Fruit fly (Drosophila melanogaster) whole organism, prepupa: ENCODE measurements around the gene Polr3I.

ENCODE experiments used
- Blimp-1 ChIP-seq: fragments of 200-800 bp; sonication (Bioruptor generic); optimal IDR thresholded peaks from 3 replicates; lab custom pipeline; 2017; ENCODE audit warnings: missing biosample characterization, missing genetic modification characterization, mild to moderate bottlenecking, moderate library complexity, missing genetic modification reagents
- CG10631 ChIP-seq: fragments of 200-800 bp; sonication (Bioruptor generic); optimal IDR thresholded peaks from 2 replicates; lab custom pipeline; 2016; ENCODE audit warnings: missing biosample characterization, missing genetic modification characterization
- CG11902 ChIP-seq: fragments of 200-800 bp; sonication (Bioruptor generic); optimal IDR thresholded peaks from 3 replicates; lab custom pipeline; 2016; ENCODE audit warnings: missing biosample characterization, missing genetic modification characterization
- CG15336 ChIP-seq: fragments of 200-800 bp; sonication (Bioruptor generic); IDR thresholded peaks from 2 replicates; pipeline ENCODE4 v1.3.6; 2022; ENCODE audit warnings: missing biosample characterization, missing genetic modification characterization
- CG1621 ChIP-seq: fragments of 200-800 bp; sonication (Bioruptor generic); optimal IDR thresholded peaks from 3 replicates; lab custom pipeline; 2018; ENCODE audit warnings: missing biosample characterization, mild to moderate bottlenecking, missing genetic modification characterization
- CG16779 ChIP-seq: fragments of 200-800 bp; sonication (Bioruptor generic); optimal IDR thresholded peaks from 3 replicates; lab custom pipeline; 2017; ENCODE audit warnings: missing biosample characterization, mild to moderate bottlenecking, missing genetic modification characterization
- CG3032 ChIP-seq: fragments of 200-800 bp; optimal IDR thresholded peaks from 2 replicates; lab custom pipeline; 2019; ENCODE audit warnings: missing biosample characterization, mild to moderate bottlenecking, missing genetic modification characterization, moderate library complexity
- CG32006 ChIP-seq: fragments of 200-800 bp; sonication (Bioruptor generic); optimal IDR thresholded peaks from 3 replicates; lab custom pipeline; 2017; ENCODE audit warnings: missing biosample characterization, mild to moderate bottlenecking, missing genetic modification characterization
- CG34406 ChIP-seq: fragments of 200-800 bp; sonication (Bioruptor generic); optimal IDR thresholded peaks from 3 replicates; lab custom pipeline; 2016; ENCODE audit warnings: missing biosample characterization, missing genetic modification characterization
- CG3919 ChIP-seq: fragments of 200-800 bp; sonication (Bioruptor generic); optimal IDR thresholded peaks from 3 replicates; lab custom pipeline; 2016; ENCODE audit warnings: missing biosample characterization, missing genetic modification characterization
- CG4318 ChIP-seq: fragments of 200-800 bp; sonication (Bioruptor generic); optimal IDR thresholded peaks from 3 replicates; lab custom pipeline; 2017; ENCODE audit warnings: missing biosample characterization, mild to moderate bottlenecking, missing genetic modification characterization
- CG6163 ChIP-seq: fragments of 200-800 bp; sonication (Bioruptor generic); IDR thresholded peaks from 3 replicates; pipeline ENCODE4 v1.3.6; 2022; ENCODE audit warnings: missing biosample characterization, missing genetic modification characterization
- CG6276 ChIP-seq: fragments of 200-800 bp; sonication (Bioruptor generic); optimal IDR thresholded peaks from 2 replicates; lab custom pipeline; 2017; ENCODE audit warnings: missing biosample characterization, mild to moderate bottlenecking, missing genetic modification characterization
- CG6792 ChIP-seq: fragments of 200-800 bp; sonication (Bioruptor generic); optimal IDR thresholded peaks from 3 replicates; lab custom pipeline; 2016; ENCODE audit warnings: missing biosample characterization, missing genetic modification characterization
- CG6808 ChIP-seq: fragments of 200-800 bp; sonication (Bioruptor generic); optimal IDR thresholded peaks from 3 replicates; lab custom pipeline; 2017; ENCODE audit warnings: missing biosample characterization, missing genetic modification characterization, mild to moderate bottlenecking, moderate library complexity, missing genetic modification reagents
- CG6854 ChIP-seq: fragments of 200-800 bp; sonication (Bioruptor generic); optimal IDR thresholded peaks from 2 replicates; lab custom pipeline; 2017; ENCODE audit warnings: missing biosample characterization, mild to moderate bottlenecking, missing genetic modification characterization
- CG8119 ChIP-seq: fragments of 200-800 bp; sonication (Bioruptor generic); IDR thresholded peaks from 3 replicates; pipeline ENCODE4 v1.3.6; 2022; ENCODE audit warnings: missing biosample characterization, missing genetic modification characterization
- CG8632 ChIP-seq: fragments of 200-800 bp; sonication (Bioruptor generic); optimal IDR thresholded peaks from 3 replicates; lab custom pipeline; 2016; ENCODE audit warnings: missing biosample characterization, missing genetic modification characterization
- CG9139 ChIP-seq: fragments of 200-800 bp; sonication (Bioruptor generic); optimal IDR thresholded peaks from 3 replicates; lab custom pipeline; 2017; ENCODE audit warnings: missing biosample characterization, mild to moderate bottlenecking, missing genetic modification characterization
- Eip78C ChIP-seq: fragments of 200-800 bp; sonication (Bioruptor generic); peaks from one replicate; lab custom pipeline; 2016; ENCODE audit warnings: missing biosample characterization, missing genetic modification characterization
- Eip93F ChIP-seq: fragments of 200-800 bp; sonication (Bioruptor generic); optimal IDR thresholded peaks from 2 replicates; lab custom pipeline; 2016; ENCODE audit warnings: missing biosample characterization, mild to moderate bottlenecking, missing genetic modification characterization
- Ets96B ChIP-seq: fragments of 200-800 bp; optimal IDR thresholded peaks from 2 replicates; lab custom pipeline; 2019; ENCODE audit warnings: missing biosample characterization, mild to moderate bottlenecking, missing genetic modification characterization, moderate library complexity
- Gug ChIP-seq: fragments of 200-800 bp; sonication (Bioruptor generic); IDR thresholded peaks from 2 replicates; pipeline ENCODE4 v1.3.6; 2022; ENCODE audit warnings: missing biosample characterization, missing genetic modification characterization
- Hr38 ChIP-seq: sonication (Bioruptor generic); optimal IDR thresholded peaks from 2 replicates; lab custom pipeline; 2016; ENCODE audit warnings: missing biosample characterization, missing genetic modification characterization
- Hr39 ChIP-seq: fragments of 200-800 bp; sonication (Bioruptor generic); optimal IDR thresholded peaks from 2 replicates; lab custom pipeline; 2016; ENCODE audit warnings: missing biosample characterization, missing genetic modification characterization
- Hr4 ChIP-seq: fragments of 200-800 bp; sonication (Bioruptor generic); optimal IDR thresholded peaks from 3 replicates; lab custom pipeline; 2016; ENCODE audit warnings: missing biosample characterization, missing genetic modification characterization
- Lpt ChIP-seq: fragments of 200-800 bp; sonication (Bioruptor generic); optimal IDR thresholded peaks from 3 replicates; lab custom pipeline; 2016; ENCODE audit warnings: missing biosample characterization, missing genetic modification characterization
- Met ChIP-seq: fragments of 200-800 bp; sonication (Bioruptor generic); optimal IDR thresholded peaks from 3 replicates; lab custom pipeline; 2016; ENCODE audit warnings: missing biosample characterization, missing genetic modification characterization
- OdsH ChIP-seq: fragments of 200-800 bp; sonication (Bioruptor generic); optimal IDR thresholded peaks from 3 replicates; lab custom pipeline; 2016; ENCODE audit warnings: missing biosample characterization, missing genetic modification characterization
- Sox14 ChIP-seq: fragments of 200-800 bp; sonication (Bioruptor generic); optimal IDR thresholded peaks from 3 replicates; lab custom pipeline; 2016; ENCODE audit warnings: missing biosample characterization, missing genetic modification characterization
- achi ChIP-seq: fragments of 200-800 bp; sonication (Bioruptor generic); optimal IDR thresholded peaks from 3 replicates; lab custom pipeline; 2016; ENCODE audit warnings: missing biosample characterization, missing genetic modification characterization
- acj6 ChIP-seq: fragments of 200-800 bp; sonication (Bioruptor generic); optimal IDR thresholded peaks from 3 replicates; lab custom pipeline; 2016; ENCODE audit warnings: missing biosample characterization, missing genetic modification characterization
- dac ChIP-seq: fragments of 200-800 bp; sonication (Bioruptor generic); optimal IDR thresholded peaks from 2 replicates; lab custom pipeline; 2017; ENCODE audit warnings: missing biosample characterization, mild to moderate bottlenecking, missing genetic modification characterization
- eg ChIP-seq: fragments of 200-800 bp; sonication (Bioruptor generic); IDR thresholded peaks from 3 replicates; pipeline ENCODE4 v1.3.6; 2022; ENCODE audit warnings: missing biosample characterization, missing genetic modification characterization
- esn ChIP-seq: fragments of 200-800 bp; sonication (Bioruptor generic); optimal IDR thresholded peaks from 2 replicates; lab custom pipeline; 2016; ENCODE audit warnings: missing biosample characterization, mild to moderate bottlenecking, missing genetic modification characterization, moderate library complexity
- fd85E ChIP-seq: fragments of 200-800 bp; sonication (Bioruptor generic); optimal IDR thresholded peaks from 3 replicates; lab custom pipeline; 2016; ENCODE audit warnings: missing biosample characterization, missing genetic modification characterization
- fkh ChIP-seq: fragments of 200-800 bp; sonication (Bioruptor generic); optimal IDR thresholded peaks from 3 replicates; lab custom pipeline; 2017; ENCODE audit warnings: missing biosample characterization, mild to moderate bottlenecking, missing genetic modification characterization, moderate library complexity
- net ChIP-seq: fragments of 200-800 bp; sonication (Bioruptor generic); optimal IDR thresholded peaks from 3 replicates; lab custom pipeline; 2016; ENCODE audit warnings: missing biosample characterization, missing genetic modification characterization
- pdm3 ChIP-seq: fragments of 200-800 bp; sonication (Bioruptor generic); optimal IDR thresholded peaks from 3 replicates; lab custom pipeline; 2016; ENCODE audit warnings: missing biosample characterization, missing genetic modification characterization
- salr ChIP-seq, 2 experiments: fragments of 200-800 bp; sonication (Bioruptor generic); optimal IDR thresholded peaks; 3 replicates each; lab custom pipeline; 2016 to 2018; ENCODE audit warnings: missing biosample characterization in 2 of 2, missing genetic modification characterization in 2 of 2, mild to moderate bottlenecking in 1 of 2
- svp ChIP-seq: fragments of 200-800 bp; sonication (Bioruptor generic); peaks from one replicate; lab custom pipeline; 2016; ENCODE audit warnings: missing biosample characterization, missing genetic modification characterization
- vri ChIP-seq: fragments of 200-800 bp; sonication (Bioruptor generic); optimal IDR thresholded peaks from 3 replicates; lab custom pipeline; 2016; ENCODE audit warnings: missing biosample characterization, mild to moderate bottlenecking, missing genetic modification characterization

Polr3I gene

dm6 chrX:16854746-16855145 is 29.6 kb upstream of the Polr3I start (continued):
- TF ChIP-seq Hr38 (GFP tag; lab: Kevin White, UChicago) = no peak
- no peak for TF ChIP-seq CG6792 (GFP tag; lab: Kevin White, UChicago)
- TF ChIP-seq Ets96B = no peak
- TF ChIP-seq achi (GFP tag; lab: Kevin White, UChicago) = peak; percentile 21
- no peak for TF ChIP-seq CG3032 (tag; lab: Kevin White, UChicago)
- peak; percentile 55; the same call in 2 of the 3 replicates for TF ChIP-seq eg (GFP tag; lab: Robert Waterston, UW)
- TF ChIP-seq CG9139 (GFP tag; lab: Kevin White, UChicago) = no peak
- TF ChIP-seq CG6808 (GFP tag; lab: Kevin White, UChicago) = no peak
- TF ChIP-seq Met (GFP tag; lab: Kevin White, UChicago) = no peak
- TF ChIP-seq CG1621 (tag; lab: Kevin White, UChicago) = no peak

dm6 chrX:16859732-16860131 is 24.6 kb upstream of the Polr3I start:
- TF ChIP-seq CG16779 (tag; lab: Kevin White, UChicago) = no peak
- TF ChIP-seq net (GFP tag; lab: Kevin White, UChicago) = peak; percentile 21
- no peak for TF ChIP-seq vri (GFP tag; lab: Kevin White, UChicago)
- TF ChIP-seq CG6276 (GFP tag; lab: Kevin White, UChicago) = peak; percentile 2
- no peak for TF ChIP-seq Sox14 (GFP tag; lab: Kevin White, UChicago)
- TF ChIP-seq CG34406 (GFP tag; lab: Kevin White, UChicago) = peak; percentile 24
- no peak for TF ChIP-seq Lpt (GFP tag; lab: Kevin White, UChicago)
- peak in 1 of 2 experiments; percentile 44 for TF ChIP-seq salr (GFP tag; optimal IDR thresholded peaks at IDR 0.05; lab: Kevin White, UChicago)
- no peak for TF ChIP-seq Blimp-1
- TF ChIP-seq Eip93F (GFP tag; lab: Kevin White, UChicago) = no peak
- TF ChIP-seq CG1621 (tag; lab: Kevin White, UChicago) = no peak
- TF ChIP-seq pdm3 (GFP tag; lab: Kevin White, UChicago) = peak; percentile 27
- peak; percentile 18 for TF ChIP-seq CG10631 (GFP tag; lab: Kevin White, UChicago)
- peak; percentile 12 for TF ChIP-seq esn (GFP tag; lab: Kevin White, UChicago)
- peak; percentile 39 for TF ChIP-seq CG8632 (GFP tag; lab: Kevin White, UChicago)
- TF ChIP-seq fkh (GFP tag; lab: Kevin White, UChicago) = no peak
- peak; percentile 26 for TF ChIP-seq OdsH (GFP tag; lab: Kevin White, UChicago)
- TF ChIP-seq Hr39 = no peak
- TF ChIP-seq eg (GFP tag; lab: Robert Waterston, UW) = no peak; the same call in 2 of the 3 replicates
- TF ChIP-seq CG6854 (GFP tag; lab: Kevin White, UChicago) = no peak
- TF ChIP-seq CG3919 (GFP tag; lab: Kevin White, UChicago) = peak; percentile 6
- peak; percentile 81 for TF ChIP-seq Eip78C (GFP tag; lab: Kevin White, UChicago)
- no peak for TF ChIP-seq CG11902 (GFP tag; lab: Kevin White, UChicago)
- TF ChIP-seq CG32006 = peak; percentile 67
- TF ChIP-seq CG8119 (GFP tag; lab: Robert Waterston, UW) = no peak
- no peak for TF ChIP-seq fd85E
- no peak for TF ChIP-seq CG6163 (GFP tag; lab: Robert Waterston, UW)
- no peak for TF ChIP-seq dac (GFP tag; lab: Kevin White, UChicago)
- TF ChIP-seq svp (GFP tag; lab: Kevin White, UChicago) = no peak
- TF ChIP-seq Hr4 (GFP tag; lab: Kevin White, UChicago) = peak; percentile 44
- peak; percentile 46 for TF ChIP-seq CG4318
- peak; percentile 20 for TF ChIP-seq acj6 (GFP tag; lab: Kevin White, UChicago)
- TF ChIP-seq, all 60 proteins: peak for 15

dm6 chrX:16867622-16868021 is 16.8 kb upstream of the Polr3I start:
- TF ChIP-seq CG32006 (peak; percentile 19), Hr4 (GFP tag; lab: Kevin White, UChicago) (peak; percentile 29), Eip78C (GFP tag; lab: Kevin White, UChicago) (peak; percentile 49), CG15336 (0 out of 2 replicates have a peak, but pooled peaks have one; percentile 33), Gug (GFP tag; lab: Robert Waterston, UW) (no peak), CG8119 (GFP tag; lab: Robert Waterston, UW) (peak; percentile 39; the same call in 1 of the 3 replicates), fd85E (no peak), acj6 (GFP tag; lab: Kevin White, UChicago) (no peak)
